Worm (Caenorhabditis elegans) whole organism, late embryonic: ENCODE data around the gene Y46E12A.2.

Source experiments
- ceh-24 ChIP-seq: sonication (generic microtip); optimal IDR thresholded peaks from 2 replicates; lab custom pipeline; 2016; ENCODE audit warnings: mild to moderate bottlenecking, missing genetic modification characterization, missing compliant biosample characterization
- ceh-48 ChIP-seq: sonication (generic microtip); optimal IDR thresholded peaks from 2 replicates; lab custom pipeline; 2016; ENCODE audit warnings: missing genetic modification characterization, inconsistent platforms, missing compliant biosample characterization
- unc-3 ChIP-seq, 2 experiments: fragments of 200-800 bp in 1 of 2; sonication (Bioruptor generic) in 1 of 2; sonication (generic microtip) in 1 of 2; conservative IDR thresholded peaks in 1 of 2; optimal IDR thresholded peaks in 1 of 2; 2 replicates each; pipeline versions ENCODE4 v1.3.6 to Lab custom; 2016 to 2022; ENCODE audit warnings: missing compliant biosample characterization in 2 of 2, missing genetic modification characterization in 2 of 2, missing genetic modification reagents in 1 of 2

- TF ChIP-seq ceh-48 (no peak), ceh-24 (tag; lab: Kevin White, UChicago) (no peak), unc-3 (GFP tag; conservative IDR thresholded peaks at IDR 0.05; lab: Robert Waterston, UW) (no peak), unc-3 (tag; optimal IDR thresholded peaks at IDR 0.05; lab: Kevin White, UChicago) (no peak)
These were observed 19.2 kb downstream of the Y46E12A.2 start, which contains the start of gene Y39A3CL.4 for ce11 chrIII:1777969-1778368.
